Worm (Caenorhabditis elegans): ENCODE results near the gene ptr-16.
A peak's percentile ranks its signal among the peaks of the same experiment; 100 is the strongest.
"Not testable (repeated sequence)": the region's sequence is repeated elsewhere in the genome, so short reads cannot be mapped to it uniquely, and the experiment has no call there.

The ptr-16 gene

ce11 chrV:1197064-1197724 is 31.7 kb downstream of the ptr-16 start:
- 0 out of 2 replicates have a peak, but pooled peaks have one; percentile 22 for TF ChIP-seq Y75B8A.6 (GFP tag; IDR thresholded peaks at IDR 0.05)
- TF ChIP-seq zfp-3 (GFP tag; conservative IDR thresholded peaks at IDR 0.05) = peak; percentile 68
- TF ChIP-seq hmg-1.1 (GFP tag; IDR thresholded peaks at IDR 0.05) = peak; percentile 77
- peak; percentile 65 for TF ChIP-seq arid-1 (GFP tag; conservative IDR thresholded peaks at IDR 0.05)
- peak; percentile 91 for TF ChIP-seq mes-2 (tag; optimal IDR thresholded peaks at IDR 0.05; ENCODE audit: poor library complexity, severe bottlenecking)
- TF ChIP-seq dmd-9 (GFP tag; IDR thresholded peaks at IDR 0.05) = peak; percentile 73; the same call in 1 of the 2 replicates
- TF ChIP-seq ZK337.2 (GFP tag; IDR thresholded peaks at IDR 0.05) = peak; percentile 80
- TF ChIP-seq pha-4 (GFP tag; IDR thresholded peaks at IDR 0.05) = peak; percentile 56
- TF ChIP-seq pha-4 (tag; optimal IDR thresholded peaks at IDR 0.05); daf-16 (GFP tag; optimal IDR thresholded peaks at IDR 0.05): not testable (repeated sequence)
- peak; percentile 60 for TF ChIP-seq rbr-2 (tag; optimal IDR thresholded peaks at IDR 0.05)
- peak; percentile 79 for TF ChIP-seq R02D3.7 (tag; optimal IDR thresholded peaks at IDR 0.05)
- peak in 1 of 2 experiments; percentile 50 for TF ChIP-seq lsy-2 (tag; optimal IDR thresholded peaks at IDR 0.05)
- TF ChIP-seq madf-5 (GFP tag; IDR thresholded peaks at IDR 0.05) = 0 out of 4 replicates have a peak, but pooled peaks have one; percentile 54 to 61
- peak; percentile 18 for TF ChIP-seq lin-13 (GFP tag; optimal IDR thresholded peaks at IDR 0.05)
- TF ChIP-seq madf-9 (GFP tag; conservative IDR thresholded peaks at IDR 0.05) = peak; percentile 57; the same call in 1 of the 2 replicates
- peak; percentile 92 for TF ChIP-seq Y48G9A.11 (GFP tag; IDR thresholded peaks at IDR 0.05)
- peak; percentile 83 for TF ChIP-seq T20F7.1 (GFP tag; optimal IDR thresholded peaks at IDR 0.05)
- peak; percentile 96 for TF ChIP-seq lin-38 (GFP tag; IDR thresholded peaks at IDR 0.05)
- peak; percentile 71; the same call in 1 of the 2 replicates for TF ChIP-seq D1046.2 (GFP tag; IDR thresholded peaks at IDR 0.05)
- TF ChIP-seq nhr-42 (GFP tag; IDR thresholded peaks at IDR 0.05) = 0 out of 2 replicates have a peak, but pooled peaks have one; percentile 49
- peak; percentile 45; the same call in 1 of the 2 replicates for TF ChIP-seq snpc-1.2 (GFP tag; IDR thresholded peaks at IDR 0.05)
- peak in 1 of 2 experiments; percentile 9 for TF ChIP-seq hif-1 (tag; optimal IDR thresholded peaks at IDR 0.05)
- peak; percentile 61; the same call in 1 of the 2 replicates for TF ChIP-seq tra-1 (GFP tag; IDR thresholded peaks at IDR 0.05)
- peak; percentile 77 for TF ChIP-seq ceh-44 (GFP tag; IDR thresholded peaks at IDR 0.05)
- peak; percentile 76 for TF ChIP-seq vab-7 (GFP tag; IDR thresholded peaks at IDR 0.05)
- peak; percentile 45 for TF ChIP-seq dpl-1 (GFP tag; optimal IDR thresholded peaks at IDR 0.05)
- 0 out of 2 replicates have a peak, but pooled peaks have one; percentile 39 for TF ChIP-seq ceh-20 (GFP tag; IDR thresholded peaks at IDR 0.05)
- peak; percentile 28; the same call in 1 of the 2 replicates for TF ChIP-seq set-16 (GFP tag; IDR thresholded peaks at IDR 0.05)
- peak; percentile 58 for TF ChIP-seq mep-1 (tag; optimal IDR thresholded peaks at IDR 0.05)
- peak; percentile 17 for TF ChIP-seq nhr-102 (tag; optimal IDR thresholded peaks at IDR 0.05)
- TF ChIP-seq daf-16 (tag; optimal IDR thresholded peaks at IDR 0.05) = peak; percentile 16
- TF ChIP-seq ctbp-1 (GFP tag; IDR thresholded peaks at IDR 0.05) = peak; percentile 66
- peak; percentile 69 for TF ChIP-seq unc-130 (GFP tag; optimal IDR thresholded peaks at IDR 0.05)
- peak; percentile 41 for TF ChIP-seq F37D6.2 (tag; optimal IDR thresholded peaks at IDR 0.05)
- peak; percentile 30; the same call in 1 of the 2 replicates for TF ChIP-seq egl-43 (GFP tag; IDR thresholded peaks at IDR 0.05)
- peak; percentile 19 for TF ChIP-seq duxl-1 (tag; optimal IDR thresholded peaks at IDR 0.05; ENCODE audit: poor library complexity)
- peak; percentile 18 for TF ChIP-seq hlh-11 (tag; optimal IDR thresholded peaks at IDR 0.05)

All from whole organism, L4 larva.